Fruit fly (Drosophila melanogaster) whole organism, embryonic: ENCODE measurements around the gene CG11178.

Source experiments
- Adf1 ChIP-seq: fragments of 200-800 bp; sonication (Bioruptor generic); IDR thresholded peaks from 2 replicates; pipeline ENCODE4 v1.3.6; 2022; ENCODE audit warnings: missing biosample characterization, missing genetic modification characterization
- CG10959 ChIP-seq: fragments of 200-800 bp; sonication (Bioruptor generic); IDR thresholded peaks from 2 replicates; pipeline ENCODE4 v1.3.6; 2022; ENCODE audit warnings: missing biosample characterization, missing genetic modification characterization
- CG11456 ChIP-seq: fragments of 200-800 bp; sonication (Bioruptor generic); IDR thresholded peaks from 3 replicates; pipeline ENCODE4 v1.3.6; 2022; ENCODE audit warnings: missing biosample characterization, missing genetic modification characterization
- CG11504 ChIP-seq: fragments of 200-800 bp; sonication (Bioruptor generic); optimal IDR thresholded peaks from 3 replicates; lab custom pipeline; 2019; ENCODE audit warnings: missing biosample characterization, mild to moderate bottlenecking, missing genetic modification characterization, moderate library complexity
- CG12219 ChIP-seq: fragments of 200-800 bp; sonication (Bioruptor generic); optimal IDR thresholded peaks from 3 replicates; lab custom pipeline; 2018; ENCODE audit warnings: missing biosample characterization, mild to moderate bottlenecking, missing genetic modification characterization
- CG12942 ChIP-seq: fragments of 200-800 bp; sonication (Bioruptor generic); optimal IDR thresholded peaks from 3 replicates; lab custom pipeline; 2016; ENCODE audit warnings: missing biosample characterization, missing genetic modification characterization
- CG13894 ChIP-seq: fragments of 200-800 bp; sonication (Bioruptor generic); optimal IDR thresholded peaks from 3 replicates; lab custom pipeline; 2018; ENCODE audit warnings: missing biosample characterization, mild to moderate bottlenecking, missing genetic modification characterization, moderate library complexity
- CG14860 ChIP-seq: fragments of 200-800 bp; sonication (Bioruptor generic); IDR thresholded peaks from 3 replicates; pipeline ENCODE4 v1.3.6; 2022; ENCODE audit warnings: missing biosample characterization, missing genetic modification characterization; ENCODE audit not compliant: partially characterized antibody
- CG1529 ChIP-seq: fragments of 200-800 bp; sonication (Bioruptor generic); optimal IDR thresholded peaks from 3 replicates; lab custom pipeline; 2018; ENCODE audit warnings: missing biosample characterization, missing genetic modification characterization
- CG17186 ChIP-seq: fragments of 200-800 bp; sonication (Bioruptor generic); optimal IDR thresholded peaks from 3 replicates; lab custom pipeline; 2017; ENCODE audit warnings: missing biosample characterization, missing genetic modification reagents, missing genetic modification characterization
- CG2875 ChIP-seq: fragments of 200-800 bp; sonication (Bioruptor generic); optimal IDR thresholded peaks from 2 replicates; lab custom pipeline; 2017; ENCODE audit warnings: missing biosample characterization, mild to moderate bottlenecking, missing genetic modification characterization, missing genetic modification reagents
- CG33557 ChIP-seq: fragments of 200-800 bp; sonication (Bioruptor generic); optimal IDR thresholded peaks from 2 replicates; lab custom pipeline; 2019; ENCODE audit warnings: missing biosample characterization, mild to moderate bottlenecking, missing genetic modification characterization, moderate library complexity
- CG3838 ChIP-seq: fragments of 200-800 bp; sonication (Bioruptor generic); optimal IDR thresholded peaks from 3 replicates; lab custom pipeline; 2016; ENCODE audit warnings: missing biosample characterization, missing genetic modification characterization
- CG4328 ChIP-seq: fragments of 200-800 bp; sonication (Bioruptor generic); optimal IDR thresholded peaks from 3 replicates; lab custom pipeline; 2017; ENCODE audit warnings: missing biosample characterization, missing genetic modification reagents, missing genetic modification characterization
- CG43689 ChIP-seq: fragments of 200-800 bp; sonication (Bioruptor generic); IDR thresholded peaks from 2 replicates; pipeline ENCODE4 v1.3.6; 2022; ENCODE audit warnings: missing biosample characterization, missing genetic modification characterization
- CG4617 ChIP-seq: fragments of 200-800 bp; sonication (Bioruptor generic); optimal IDR thresholded peaks from 3 replicates; lab custom pipeline; 2016; ENCODE audit warnings: missing biosample characterization, missing genetic modification characterization, borderline replicate concordance
- CG6765 ChIP-seq: fragments of 200-800 bp; sonication (Bioruptor generic); optimal IDR thresholded peaks from 3 replicates; lab custom pipeline; 2017; ENCODE audit warnings: missing biosample characterization, mild to moderate bottlenecking, missing genetic modification characterization
- CG6791 ChIP-seq: fragments of 200-800 bp; sonication (Bioruptor generic); IDR thresholded peaks from 3 replicates; pipeline ENCODE4 v1.3.6; 2022; ENCODE audit warnings: missing biosample characterization, missing genetic modification characterization; ENCODE audit not compliant: partially characterized antibody
- CG7357 ChIP-seq: fragments of 200-800 bp; sonication (Bioruptor generic); IDR thresholded peaks from 3 replicates; pipeline ENCODE4 v1.3.6; 2022; ENCODE audit warnings: missing biosample characterization, missing genetic modification characterization
- CG7556 ChIP-seq: fragments of 200-800 bp; sonication (Bioruptor generic); optimal IDR thresholded peaks from 2 replicates; lab custom pipeline; 2017; ENCODE audit warnings: missing biosample characterization, mild to moderate bottlenecking, missing genetic modification characterization
- CG7786 ChIP-seq: fragments of 200-800 bp; sonication (Bioruptor generic); optimal IDR thresholded peaks from 2 replicates; lab custom pipeline; 2016; ENCODE audit warnings: missing biosample characterization, missing genetic modification characterization
- CG8478 ChIP-seq: fragments of >200 bp; optimal IDR thresholded peaks from 2 replicates; lab custom pipeline; 2018
- CG9876 ChIP-seq: fragments of 200-800 bp; sonication (Bioruptor generic); optimal IDR thresholded peaks from 2 replicates; lab custom pipeline; 2016; ENCODE audit warnings: missing biosample characterization, missing genetic modification characterization
- Dip3 ChIP-seq: fragments of 200-800 bp; sonication (Bioruptor generic); optimal IDR thresholded peaks from 3 replicates; lab custom pipeline; 2016; ENCODE audit warnings: missing biosample characterization, missing genetic modification characterization
- E2f1 ChIP-seq: fragments of 200-800 bp; sonication (Bioruptor generic); IDR thresholded peaks from 2 replicates; pipeline ENCODE4 v1.3.6; 2022; ENCODE audit warnings: missing biosample characterization, missing genetic modification characterization
- H2.0 ChIP-seq: fragments of 200-800 bp; sonication (Bioruptor generic); IDR thresholded peaks from 2 replicates; pipeline ENCODE4 v1.3.6; 2022; ENCODE audit warnings: missing biosample characterization, missing genetic modification characterization
- HHEX ChIP-seq: fragments of 200-800 bp; sonication (Bioruptor generic); optimal IDR thresholded peaks from 3 replicates; lab custom pipeline; 2017; ENCODE audit warnings: missing biosample characterization, mild to moderate bottlenecking, missing genetic modification characterization, missing genetic modification reagents
- Hmx ChIP-seq: fragments of 200-800 bp; sonication (Bioruptor generic); optimal IDR thresholded peaks from 2 replicates; lab custom pipeline; 2016; ENCODE audit warnings: missing biosample characterization, missing genetic modification characterization
- Lim3 ChIP-seq: fragments of 200-800 bp; sonication (Bioruptor generic); IDR thresholded peaks from 2 replicates; pipeline ENCODE4 v1.3.6; 2022; ENCODE audit warnings: missing biosample characterization, missing genetic modification characterization
- NC2β ChIP-seq: fragments of 200-800 bp; sonication (Bioruptor generic); optimal IDR thresholded peaks from 2 replicates; lab custom pipeline; 2016; ENCODE audit warnings: missing biosample characterization, missing genetic modification characterization
- Rx ChIP-seq: fragments of 200-800 bp; sonication (Bioruptor generic); IDR thresholded peaks from 2 replicates; pipeline ENCODE4 v1.3.6; 2022; ENCODE audit warnings: missing biosample characterization, missing genetic modification characterization
- Side ChIP-seq: fragments of 200-800 bp; sonication (Bioruptor generic); optimal IDR thresholded peaks from 2 replicates; lab custom pipeline; 2016; ENCODE audit warnings: missing biosample characterization, missing genetic modification characterization
- Sox100B ChIP-seq: fragments of 200-800 bp; sonication (Bioruptor generic); optimal IDR thresholded peaks from 3 replicates; lab custom pipeline; 2018; ENCODE audit warnings: missing biosample characterization, mild to moderate bottlenecking, missing genetic modification characterization
- Stat92E ChIP-seq, 3 experiments: fragments of >200 bp in 2 of 3; fragments of 200-800 bp in 1 of 3; sonication (Bioruptor generic) in 1 of 3; optimal IDR thresholded peaks; 2 replicates each; lab custom pipeline; 2017 to 2019; ENCODE audit warnings: missing biosample characterization in 3 of 3, missing genetic modification characterization in 3 of 3, mild to moderate bottlenecking in 1 of 3, moderate library complexity in 1 of 3
- Taf1 ChIP-seq: fragments of 200-800 bp; sonication (Bioruptor generic); IDR thresholded peaks from 2 replicates; pipeline ENCODE4 v1.3.6; 2022; ENCODE audit warnings: missing biosample characterization, missing genetic modification characterization
- Xbp1 ChIP-seq: fragments of 200-800 bp; sonication (Bioruptor generic); optimal IDR thresholded peaks from 3 replicates; lab custom pipeline; 2016; ENCODE audit warnings: missing biosample characterization, mild to moderate bottlenecking, missing genetic modification characterization
- ash1 ChIP-seq: fragments of 200-800 bp; sonication (Bioruptor generic); optimal IDR thresholded peaks from 2 replicates; lab custom pipeline; 2018; ENCODE audit warnings: missing biosample characterization, mild to moderate bottlenecking, missing genetic modification characterization
- corto ChIP-seq: fragments of 200-800 bp; sonication (Bioruptor generic); optimal IDR thresholded peaks from 2 replicates; lab custom pipeline; 2016; ENCODE audit warnings: missing biosample characterization, mild to moderate bottlenecking, missing genetic modification characterization, moderate library complexity
- dimm ChIP-seq: fragments of 200-800 bp; sonication (Bioruptor generic); IDR thresholded peaks from 2 replicates; pipeline ENCODE4 v1.3.6; 2022; ENCODE audit warnings: missing biosample characterization, missing genetic modification characterization
- dmrt11E ChIP-seq: fragments of 200-800 bp; sonication (Bioruptor generic); optimal IDR thresholded peaks from 3 replicates; lab custom pipeline; 2018; ENCODE audit warnings: missing biosample characterization, mild to moderate bottlenecking, missing genetic modification characterization, moderate library complexity
- en ChIP-seq: fragments of 200-800 bp; sonication (Bioruptor generic); optimal IDR thresholded peaks from 2 replicates; lab custom pipeline; 2016; ENCODE audit warnings: missing biosample characterization, missing genetic modification characterization
- ham ChIP-seq: fragments of 200-800 bp; sonication (Bioruptor generic); IDR thresholded peaks from 2 replicates; pipeline ENCODE4 v1.3.6; 2022; ENCODE audit warnings: missing biosample characterization, missing genetic modification characterization
- lbe ChIP-seq: fragments of 200-800 bp; sonication (Bioruptor generic); optimal IDR thresholded peaks from 2 replicates; lab custom pipeline; 2016; ENCODE audit warnings: missing biosample characterization, mild to moderate bottlenecking, missing genetic modification characterization
- nerfin-2 ChIP-seq: fragments of 200-800 bp; sonication (Bioruptor generic); IDR thresholded peaks from 2 replicates; pipeline ENCODE4 v1.3.6; 2022; ENCODE audit warnings: missing biosample characterization, missing genetic modification characterization; ENCODE audit not compliant: partially characterized antibody
- p53 ChIP-seq: fragments of 200-800 bp; sonication (Bioruptor generic); optimal IDR thresholded peaks from 2 replicates; lab custom pipeline; 2016; ENCODE audit warnings: missing biosample characterization, missing genetic modification characterization
- pita ChIP-seq: fragments of 200-800 bp; sonication (Bioruptor generic); optimal IDR thresholded peaks from 2 replicates; lab custom pipeline; 2017; ENCODE audit warnings: missing biosample characterization, mild to moderate bottlenecking, missing genetic modification characterization
- prd ChIP-seq, 3 experiments: fragments of >200 bp in 2 of 3; fragments of 200-800 bp in 1 of 3; sonication (Bioruptor generic) in 1 of 3; optimal IDR thresholded peaks in 2 of 3; IDR thresholded peaks in 1 of 3; 2 replicates in 2 of 3; 3 replicates in 1 of 3; pipeline versions ENCODE4 v1.3.6 to Lab custom; 2017 to 2022; ENCODE audit warnings: missing biosample characterization in 1 of 3, missing genetic modification characterization in 1 of 3
- repo ChIP-seq: fragments of 200-800 bp; sonication (Bioruptor generic); optimal IDR thresholded peaks from 2 replicates; lab custom pipeline; 2016; ENCODE audit warnings: missing biosample characterization, missing genetic modification characterization
- tgo ChIP-seq: fragments of 200-800 bp; sonication (Bioruptor generic); IDR thresholded peaks from 3 replicates; pipeline ENCODE4 v1.3.6; 2022; ENCODE audit warnings: missing biosample characterization, missing genetic modification characterization
- trh ChIP-seq: fragments of 200-800 bp; sonication (Bioruptor generic); optimal IDR thresholded peaks from 2 replicates; lab custom pipeline; 2016; ENCODE audit warnings: missing biosample characterization, missing genetic modification characterization

Gene CG11178

dm6 chrX:13643961-13644360 is 38.5 kb downstream of the CG11178 start (continued):
- TF ChIP-seq lbe (GFP tag; lab: Kevin White, UChicago) (no peak), CG8478 (lab: Kevin White, UChicago) (no peak), CG12219 (GFP tag; lab: Kevin White, UChicago) (peak; percentile 36), Sox100B (GFP tag; lab: Kevin White, UChicago) (peak; percentile 32), p53 (GFP tag; lab: Kevin White, UChicago) (no peak), CG6765 (no peak), Xbp1 (GFP tag; lab: Kevin White, UChicago) (peak; percentile 52), dmrt11E (tag; lab: Kevin White, UChicago) (peak; percentile 32), CG13894 (no peak), repo (GFP tag; lab: Kevin White, UChicago) (no peak), CG17186 (no peak), CG3838 (no peak), CG7786 (GFP tag; lab: Kevin White, UChicago) (peak; percentile 30), Side (GFP tag; lab: Kevin White, UChicago) (peak; percentile 57), CG10959 (peak; percentile 40; the same call in 1 of the 2 replicates), ham (GFP tag; lab: Robert Waterston, UW) (no peak), CG43689 (GFP tag; lab: Robert Waterston, UW) (0 out of 2 replicates have a peak, but pooled peaks have one; percentile 13), CG11504 (tag; lab: Kevin White, UChicago) (peak; percentile 68), CG11456 (GFP tag; lab: Robert Waterston, UW) (peak; percentile 67), en (GFP tag; lab: Kevin White, UChicago) (no peak), Stat92E (GFP tag; optimal IDR thresholded peaks at IDR 0.05; lab: Kevin White, UChicago) (no peak), pita (GFP tag; lab: Kevin White, UChicago) (no peak), CG7556 (GFP tag; lab: Kevin White, UChicago) (peak; percentile 27), Hmx (GFP tag; lab: Kevin White, UChicago) (no peak), CG12942 (GFP tag; lab: Kevin White, UChicago) (peak; percentile 11), CG2875 (peak; percentile 47), E2f1 (GFP tag; lab: Robert Waterston, UW) (peak; percentile 63; the same call in 1 of the 2 replicates), nerfin-2 (no peak), CG1529 (no peak), Adf1 (GFP tag; lab: Robert Waterston, UW) (no peak), Dip3 (GFP tag; lab: Kevin White, UChicago) (no peak), HHEX (GFP tag; lab: Kevin White, UChicago) (peak; percentile 53), trh (GFP tag; lab: Kevin White, UChicago) (no peak), dimm (0 out of 2 replicates have a peak, but pooled peaks have one; percentile 24), CG14860 (GFP tag; lab: Robert Waterston, UW) (no peak), CG6791 (GFP tag; lab: Robert Waterston, UW) (no peak), tgo (peak; percentile 73; the same call in 2 of the 3 replicates), CG4328 (GFP tag; lab: Kevin White, UChicago) (no peak), NC2β (GFP tag; lab: Kevin White, UChicago) (no peak), Lim3 (GFP tag; lab: Robert Waterston, UW) (0 out of 2 replicates have a peak, but pooled peaks have one; percentile 17), corto (no peak), Taf1 (GFP tag; lab: Robert Waterston, UW) (0 out of 2 replicates have a peak, but pooled peaks have one; percentile 9), ash1 (GFP tag; lab: Kevin White, UChicago) (no peak), CG4617 (GFP tag; lab: Kevin White, UChicago) (no peak), H2.0 (GFP tag; lab: Robert Waterston, UW) (peak; percentile 42; the same call in 1 of the 2 replicates), CG33557 (no peak), CG9876 (GFP tag; lab: Kevin White, UChicago) (no peak), Rx (GFP tag; lab: Robert Waterston, UW) (0 out of 2 replicates have a peak, but pooled peaks have one; percentile 42), prd (optimal IDR thresholded peaks at IDR 0.05; lab: Kevin White, UChicago) (no peak), prd (GFP tag; IDR thresholded peaks at IDR 0.05; lab: Robert Waterston, UW) (peak; percentile 81), CG7357 (peak; percentile 31; the same call in 1 of the 3 replicates)
